Fruit fly (Drosophila melanogaster): ENCODE measurements around the gene CG10333.

- TF ChIP-seq CG8478 (optimal IDR thresholded peaks at IDR 0.05) = no peak
- TF ChIP-seq psq (optimal IDR thresholded peaks at IDR 0.05) = no peak
- no peak for TF ChIP-seq Dll (optimal IDR thresholded peaks at IDR 0.05)
- no peak for TF ChIP-seq pan (optimal IDR thresholded peaks at IDR 0.05)
- TF ChIP-seq EcR (GFP tag; optimal IDR thresholded peaks at IDR 0.05) = no peak
Observed at dm6 chr2L:18559084-18559483, 47.5 kb upstream of the CG10333 start.
